Fruit fly (Drosophila melanogaster) whole organism: Measurements from ENCODE around the gene CG18178.
A peak's percentile ranks its signal among the peaks of the same experiment; 100 is the strongest.

ENCODE experiments used
- CG8478 ChIP-seq: fragments of >200 bp; optimal IDR thresholded peaks from 2 replicates; lab custom pipeline; 2018; ENCODE audit warnings: inconsistent platforms
- Dll ChIP-seq: fragments of >200 bp; optimal IDR thresholded peaks from 2 replicates; lab custom pipeline; 2017
- EcR ChIP-seq, 2 experiments: fragments of >200 bp; optimal IDR thresholded peaks; 2 replicates each; lab custom pipeline; 2017; ENCODE audit warnings: missing biosample characterization in 2 of 2, missing genetic modification characterization in 2 of 2, missing genetic modification reagents in 2 of 2
- pan ChIP-seq: fragments of >200 bp; optimal IDR thresholded peaks from 2 replicates; lab custom pipeline; 2017
- psq ChIP-seq: fragments of >200 bp; optimal IDR thresholded peaks from 2 replicates; lab custom pipeline; 2017
- usp ChIP-seq: fragments of >200 bp; optimal IDR thresholded peaks from 2 replicates; lab custom pipeline; 2017; ENCODE audit warnings: missing biosample characterization, missing genetic modification characterization, mixed read lengths

Gene CG18178

dm6 chr3L:9688674-9689073, 30.3 kb downstream of the CG18178 start:
- no peak for TF ChIP-seq EcR (GFP tag; optimal IDR thresholded peaks at IDR 0.05; lab: Kevin White, UChicago)
- no peak for TF ChIP-seq Dll (lab: Kevin White, UChicago)
- TF ChIP-seq pan (lab: Kevin White, UChicago): no peak
- TF ChIP-seq usp (GFP tag; lab: Kevin White, UChicago): no peak
- no peak for TF ChIP-seq CG8478 (lab: Kevin White, UChicago)
- TF ChIP-seq psq (lab: Kevin White, UChicago): no peak

dm6 chr3L:9687536-9687935, 31.4 kb downstream of the CG18178 start:
- TF ChIP-seq psq (lab: Kevin White, UChicago) (no peak), usp (GFP tag; lab: Kevin White, UChicago) (no peak)

- no peak for TF ChIP-seq EcR (GFP tag; optimal IDR thresholded peaks at IDR 0.05; lab: Kevin White, UChicago)
- TF ChIP-seq usp (GFP tag; lab: Kevin White, UChicago): no peak
- TF ChIP-seq Dll (lab: Kevin White, UChicago): no peak
- TF ChIP-seq CG8478 (lab: Kevin White, UChicago): no peak
- TF ChIP-seq psq (lab: Kevin White, UChicago): no peak
- no peak for TF ChIP-seq pan (lab: Kevin White, UChicago)
These were observed 34.1 kb downstream of the CG18178 start, which contains the start of gene CG16719 for dm6 chr3L:9684871-9685270. TSS of gene CG16719 (plus strand) at chr3L:9685171.

dm6 chr3L:9680968-9681367, 38.0 kb downstream of the CG18178 start, which contains the start of gene alphaTub67C:
TSS of gene alphaTub67C (plus strand) at chr3L:9681268.
- TF ChIP-seq CG8478 (lab: Kevin White, UChicago) (no peak), Dll (lab: Kevin White, UChicago) (no peak), usp (GFP tag; lab: Kevin White, UChicago) (no peak), psq (lab: Kevin White, UChicago) (no peak), EcR (GFP tag; optimal IDR thresholded peaks at IDR 0.05; lab: Kevin White, UChicago) (no peak), pan (lab: Kevin White, UChicago) (no peak)

- no peak for TF ChIP-seq usp (GFP tag; lab: Kevin White, UChicago)
- no peak for TF ChIP-seq pan (lab: Kevin White, UChicago)
These were observed 40.0 kb downstream of the CG18178 start, which contains the start of the genes fry and CG16717 for dm6 chr3L:9678994-9679393. TSS of gene fry (minus strand) at chr3L:9679103. TSS of gene CG16717 (plus strand) at chr3L:9679201.

dm6 chr3L:9678007-9678497, 40.9 kb downstream of the CG18178 start:
- TF ChIP-seq Dll (lab: Kevin White, UChicago): no peak

dm6 chr3L:9677260-9677659, 41.7 kb downstream of the CG18178 start:
- TF ChIP-seq CG8478 (lab: Kevin White, UChicago) (no peak), EcR (GFP tag; optimal IDR thresholded peaks at IDR 0.05; lab: Kevin White, UChicago) (no peak), usp (GFP tag; lab: Kevin White, UChicago) (no peak), Dll (lab: Kevin White, UChicago) (no peak), pan (lab: Kevin White, UChicago) (no peak), psq (lab: Kevin White, UChicago) (no peak)

dm6 chr3L:9675528-9675963, 43.4 kb downstream of the CG18178 start:
- no peak for TF ChIP-seq psq (lab: Kevin White, UChicago)
- no peak for TF ChIP-seq Dll (lab: Kevin White, UChicago)
- no peak for TF ChIP-seq CG8478 (lab: Kevin White, UChicago)
- no peak for TF ChIP-seq EcR (GFP tag; optimal IDR thresholded peaks at IDR 0.05; lab: Kevin White, UChicago)
- TF ChIP-seq usp (GFP tag; lab: Kevin White, UChicago): no peak
- no peak for TF ChIP-seq pan (lab: Kevin White, UChicago)

dm6 chr3L:9674300-9674699, 44.6 kb downstream of the CG18178 start:
- TF ChIP-seq CG8478 (lab: Kevin White, UChicago): no peak

- TF ChIP-seq CG8478 (lab: Kevin White, UChicago): no peak
- no peak for TF ChIP-seq psq (lab: Kevin White, UChicago)
- TF ChIP-seq pan (lab: Kevin White, UChicago): peak; percentile 17
- TF ChIP-seq usp (GFP tag; lab: Kevin White, UChicago): no peak
- no peak for TF ChIP-seq EcR (GFP tag; optimal IDR thresholded peaks at IDR 0.05; lab: Kevin White, UChicago)
- TF ChIP-seq Dll (lab: Kevin White, UChicago): no peak
These were observed 47.6 kb downstream of the CG18178 start for dm6 chr3L:9671372-9671771.
